Fruit fly (Drosophila melanogaster): ENCODE data around the gene tal-3A.
A peak's percentile ranks its signal among the peaks of the same experiment; 100 is the strongest.

Gene tal-3A

dm6 chr3R:13799567-13800429 lies 13.1 kb upstream of the tal-3A start (continued):
- TF ChIP-seq salm (tag; optimal IDR thresholded peaks at IDR 0.05) (no peak), crol (GFP tag; IDR thresholded peaks at IDR 0.05) (peak; percentile 76), Hsf (GFP tag; optimal IDR thresholded peaks at IDR 0.05) (no peak), CG15479 (GFP tag; optimal IDR thresholded peaks at IDR 0.05) (no peak), ham (GFP tag; IDR thresholded peaks at IDR 0.05) (no peak), wdn (GFP tag; IDR thresholded peaks at IDR 0.05) (no peak), CG31388 (GFP tag; optimal IDR thresholded peaks at IDR 0.05) (no peak), dan (GFP tag; IDR thresholded peaks at IDR 0.05) (no peak), stc (GFP tag; IDR thresholded peaks at IDR 0.05) (no peak), chif (GFP tag; optimal IDR thresholded peaks at IDR 0.05) (no peak), run (tag; optimal IDR thresholded peaks at IDR 0.05) (no peak), hb (GFP tag; IDR thresholded peaks at IDR 0.05; ENCODE audit: partially characterized antibody) (no peak), CG10543 (GFP tag; optimal IDR thresholded peaks at IDR 0.05) (no peak), CG30020 (tag; optimal IDR thresholded peaks at IDR 0.05) (no peak), CG4328 (GFP tag; optimal IDR thresholded peaks at IDR 0.05) (no peak), CG3726 (GFP tag; IDR thresholded peaks at IDR 0.05) (no peak), caup (GFP tag; optimal IDR thresholded peaks at IDR 0.05; ENCODE audit: severe bottlenecking) (peak; percentile 18), eve (GFP tag; optimal IDR thresholded peaks at IDR 0.05) (no peak), D19A (tag; optimal IDR thresholded peaks at IDR 0.05) (peak; percentile 44), CG6175 (GFP tag; IDR thresholded peaks at IDR 0.05) (no peak), CG7357 (GFP tag; IDR thresholded peaks at IDR 0.05) (no peak), CG33557 (GFP tag; optimal IDR thresholded peaks at IDR 0.05) (peak; percentile 12), gem (tag; optimal IDR thresholded peaks at IDR 0.05) (peak; percentile 77), CG14014 (GFP tag; IDR thresholded peaks at IDR 0.05) (no peak), B-H1 (GFP tag; IDR thresholded peaks at IDR 0.05) (no peak), Sry-β (GFP tag; optimal IDR thresholded peaks at IDR 0.05) (no peak), Dref (GFP tag; IDR thresholded peaks at IDR 0.05) (no peak), CG9876 (GFP tag; optimal IDR thresholded peaks at IDR 0.05) (no peak), CG17802 (tag; optimal IDR thresholded peaks at IDR 0.05) (no peak), nom (GFP tag; optimal IDR thresholded peaks at IDR 0.05) (no peak), cas (GFP tag; IDR thresholded peaks at IDR 0.05) (no peak), da (GFP tag; optimal IDR thresholded peaks at IDR 0.05) (no peak), CG8359 (GFP tag; optimal IDR thresholded peaks at IDR 0.05; ENCODE audit: borderline replicate concordance) (peak; percentile 9), CG17612 (GFP tag; IDR thresholded peaks at IDR 0.05) (no peak), unpg (GFP tag; optimal IDR thresholded peaks at IDR 0.05) (peak; percentile 60), CG4404 (GFP tag; IDR thresholded peaks at IDR 0.05) (peak; percentile 41), row (GFP tag; IDR thresholded peaks at IDR 0.05) (peak; percentile 63), dysf (GFP tag; IDR thresholded peaks at IDR 0.05) (0 out of 3 replicates have a peak, but pooled peaks have one; percentile 17), Mrtf (GFP tag; IDR thresholded peaks at IDR 0.05) (no peak), sim (GFP tag; IDR thresholded peaks at IDR 0.05) (no peak), ci (GFP tag; IDR thresholded peaks at IDR 0.05) (no peak), stwl (tag; optimal IDR thresholded peaks at IDR 0.05) (no peak), CG1529 (GFP tag; optimal IDR thresholded peaks at IDR 0.05) (no peak), seq (GFP tag; IDR thresholded peaks at IDR 0.05) (no peak), jumu (GFP tag; optimal IDR thresholded peaks at IDR 0.05) (no peak), fru (optimal IDR thresholded peaks at IDR 0.05) (no peak), fu2 (GFP tag; optimal IDR thresholded peaks at IDR 0.05) (no peak), CG2712 (tag; optimal IDR thresholded peaks at IDR 0.05) (peak; percentile 75), CG4854 (GFP tag; optimal IDR thresholded peaks at IDR 0.05) (no peak), kni (GFP tag; optimal IDR thresholded peaks at IDR 0.05) (no peak), CG13123 (GFP tag; optimal IDR thresholded peaks at IDR 0.05) (no peak)

All from whole organism, embryonic.